Worm (Caenorhabditis elegans): ENCODE data around the gene K08B12.3.

Gene K08B12.3

ce11 chrV:6228400-6228895 is 6.5 kb upstream of the K08B12.3 start:
- TF ChIP-seq nhr-11 (tag; optimal IDR thresholded peaks at IDR 0.05) (no peak), elt-1 (tag; optimal IDR thresholded peaks at IDR 0.05) (no peak), nhr-23 (tag; optimal IDR thresholded peaks at IDR 0.05) (peak; percentile 70), ceh-28 (tag; optimal IDR thresholded peaks at IDR 0.05) (peak; percentile 23), ceh-16 (tag; optimal IDR thresholded peaks at IDR 0.05) (no peak), daf-12 (tag; optimal IDR thresholded peaks at IDR 0.05) (no peak), fkh-10 (GFP tag; optimal IDR thresholded peaks at IDR 0.05) (no peak), nhr-12 (tag; optimal IDR thresholded peaks at IDR 0.05) (no peak), ama-1 (optimal IDR thresholded peaks at IDR 0.05) (peak; percentile 94), nhr-25 (tag; optimal IDR thresholded peaks at IDR 0.05) (peak; percentile 70), unc-39 (tag; optimal IDR thresholded peaks at IDR 0.05) (no peak), mml-1 (tag; optimal IDR thresholded peaks at IDR 0.05) (no peak), pqm-1 (tag; optimal IDR thresholded peaks at IDR 0.05) (no peak), unc-62 (GFP tag; optimal IDR thresholded peaks at IDR 0.05) (peak; percentile 52), eor-1 (tag; optimal IDR thresholded peaks at IDR 0.05) (no peak), lin-15B (tag; optimal IDR thresholded peaks at IDR 0.05) (no peak), skn-1 (tag; optimal IDR thresholded peaks at IDR 0.05) (no peak), pha-4 (tag; optimal IDR thresholded peaks at IDR 0.05) (peak; percentile 86), nhr-77 (tag; optimal IDR thresholded peaks at IDR 0.05) (no peak), egl-5 (tag; optimal IDR thresholded peaks at IDR 0.05) (no peak), R02D3.7 (tag; optimal IDR thresholded peaks at IDR 0.05) (no peak), nhr-76 (tag; optimal IDR thresholded peaks at IDR 0.05) (no peak), sea-2 (GFP tag; optimal IDR thresholded peaks at IDR 0.05) (no peak), elt-3 (tag; optimal IDR thresholded peaks at IDR 0.05) (no peak), nhr-237 (tag; optimal IDR thresholded peaks at IDR 0.05) (no peak), snpc-4 (tag; optimal IDR thresholded peaks at IDR 0.05) (no peak), tbx-2 (tag; optimal IDR thresholded peaks at IDR 0.05) (peak; percentile 31), nhr-67 (tag; optimal IDR thresholded peaks at IDR 0.05) (no peak), elt-2 (tag; optimal IDR thresholded peaks at IDR 0.05) (peak; percentile 19), ceh-82 (tag; optimal IDR thresholded peaks at IDR 0.05) (no peak), jun-1 (tag; optimal IDR thresholded peaks at IDR 0.05) (no peak), lin-39 (tag; optimal IDR thresholded peaks at IDR 0.05) (peak; percentile 18), mdl-1 (tag; optimal IDR thresholded peaks at IDR 0.05) (no peak), nhr-28 (tag; optimal IDR thresholded peaks at IDR 0.05) (no peak), nfya-1 (tag; optimal IDR thresholded peaks at IDR 0.05; ENCODE audit: insufficient read depth) (peak; percentile 72), nhr-43 (tag; optimal IDR thresholded peaks at IDR 0.05; ENCODE audit: poor library complexity, severe bottlenecking) (peak; percentile 61), fos-1 (tag; optimal IDR thresholded peaks at IDR 0.05) (no peak), ZK546.5 (tag; optimal IDR thresholded peaks at IDR 0.05) (no peak), fkh-2 (tag; optimal IDR thresholded peaks at IDR 0.05) (no peak), aly-2 (tag; optimal IDR thresholded peaks at IDR 0.05) (no peak), zag-1 (tag; optimal IDR thresholded peaks at IDR 0.05) (no peak), lsy-12 (tag; optimal IDR thresholded peaks at IDR 0.05) (no peak)

DNA sequence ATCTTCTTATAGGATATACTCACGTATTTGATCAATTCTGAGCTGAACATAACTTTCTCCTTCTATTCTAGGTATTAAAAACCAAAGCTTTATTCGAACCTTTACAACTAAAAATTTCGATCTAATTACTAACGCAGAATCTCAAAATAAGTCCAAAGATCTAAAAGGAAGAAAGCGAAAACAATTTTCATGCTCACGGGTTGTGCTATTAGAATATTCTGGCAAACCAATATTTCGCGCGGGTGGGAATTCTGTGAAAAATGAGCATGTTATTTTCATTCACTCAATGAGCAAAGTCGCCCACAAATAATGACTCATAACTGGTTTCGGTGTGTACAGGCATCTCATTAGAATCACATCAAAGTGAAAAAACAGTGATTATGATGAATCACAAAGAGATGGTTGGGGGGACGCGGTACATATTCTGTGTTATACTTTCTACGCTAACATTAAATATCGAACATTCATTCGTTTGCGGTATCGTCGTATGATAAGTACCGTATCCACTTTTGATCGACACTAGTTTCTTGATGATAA is 6.0 kb upstream of the K08B12.3 start:
- peak; percentile 63 for TF ChIP-seq ama-1 (optimal IDR thresholded peaks at IDR 0.05)
- TF ChIP-seq nhr-67 (tag; optimal IDR thresholded peaks at IDR 0.05) = no peak
- peak; percentile 49 for TF ChIP-seq nhr-11 (tag; optimal IDR thresholded peaks at IDR 0.05)
- TF ChIP-seq fkh-10 (GFP tag; optimal IDR thresholded peaks at IDR 0.05) = peak; percentile 42
- TF ChIP-seq lsy-12 (tag; optimal IDR thresholded peaks at IDR 0.05) = peak; percentile 60
- TF ChIP-seq nhr-25 (tag; optimal IDR thresholded peaks at IDR 0.05) = peak; percentile 62
- no peak for TF ChIP-seq nfya-1 (tag; optimal IDR thresholded peaks at IDR 0.05; ENCODE audit: insufficient read depth)
- TF ChIP-seq pha-4 (tag; optimal IDR thresholded peaks at IDR 0.05) = peak; percentile 14
- TF ChIP-seq snpc-4 (tag; optimal IDR thresholded peaks at IDR 0.05) = no peak
- TF ChIP-seq elt-2 (tag; optimal IDR thresholded peaks at IDR 0.05) = no peak
- no peak for TF ChIP-seq mdl-1 (tag; optimal IDR thresholded peaks at IDR 0.05)

Measured in whole organism, L3 larva.